Fruit fly (Drosophila melanogaster): ENCODE measurements around the gene CG33322.

Gene CG33322

DNA sequence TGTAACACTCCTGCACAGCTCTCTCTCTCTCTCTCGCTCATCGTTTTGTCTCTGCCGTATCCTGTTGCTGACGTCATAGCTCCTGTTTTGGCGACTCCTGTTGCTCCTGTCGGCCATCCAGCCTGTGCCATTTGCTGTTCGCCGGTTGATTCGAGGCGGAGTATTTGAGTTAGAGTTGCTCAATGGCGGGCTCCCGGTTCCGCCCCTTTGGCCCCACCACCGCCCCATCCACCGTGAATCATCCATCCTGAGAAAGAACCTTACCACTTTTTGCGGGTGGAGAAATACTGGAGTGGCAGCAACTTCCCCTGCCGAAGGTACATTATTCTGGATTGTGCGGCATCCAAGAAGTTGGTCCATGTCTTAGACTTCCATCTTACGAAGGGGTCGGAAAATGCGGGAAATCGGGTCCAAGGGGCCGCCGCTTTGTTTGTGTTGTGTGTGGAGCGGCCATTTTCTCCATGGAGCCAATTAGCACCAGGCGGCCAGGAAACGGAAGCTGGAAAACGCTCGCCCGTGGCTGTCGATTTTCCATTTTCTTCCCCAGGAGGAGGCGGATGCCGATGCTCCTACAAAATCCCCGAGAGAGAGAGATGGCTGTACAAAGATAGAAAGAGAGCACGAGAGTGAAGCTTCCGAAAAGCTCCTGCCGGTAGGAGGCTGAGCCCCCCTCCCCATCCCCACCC, 7.4 kb downstream of the CG33322 start (continued):
- TF ChIP-seq bbx (GFP tag; IDR thresholded peaks at IDR 0.05; ENCODE audit: partially characterized antibody) (0 out of 2 replicates have a peak, but pooled peaks have one; percentile 8), pfk (GFP tag; optimal IDR thresholded peaks at IDR 0.05) (no peak), sens (GFP tag) (no peak), tgo (GFP tag; IDR thresholded peaks at IDR 0.05) (0 out of 3 replicates have a peak, but pooled peaks have one; percentile 3), CG9437 (GFP tag; optimal IDR thresholded peaks at IDR 0.05) (no peak), CG17359 (tag; optimal IDR thresholded peaks at IDR 0.05) (no peak), gro (GFP tag; optimal IDR thresholded peaks at IDR 0.05) (no peak), CG16813 (GFP tag; IDR thresholded peaks at IDR 0.05; ENCODE audit: partially characterized antibody) (no peak), chn (GFP tag; optimal IDR thresholded peaks at IDR 0.05) (no peak), CG18262 (tag; optimal IDR thresholded peaks at IDR 0.05) (no peak), CG9876 (GFP tag; optimal IDR thresholded peaks at IDR 0.05) (no peak), Nf-YB (GFP tag; optimal IDR thresholded peaks at IDR 0.05) (no peak), lmd (GFP tag; IDR thresholded peaks at IDR 0.05) (no peak), fd64A (GFP tag; optimal IDR thresholded peaks at IDR 0.05) (no peak), CG30431 (GFP tag; optimal IDR thresholded peaks at IDR 0.05) (no peak), Stat92E (GFP tag; optimal IDR thresholded peaks at IDR 0.05) (no peak), HLH3B (GFP tag; IDR thresholded peaks at IDR 0.05) (no peak), sr (GFP tag; IDR thresholded peaks at IDR 0.05) (no peak), CG1647 (GFP tag; optimal IDR thresholded peaks at IDR 0.05) (no peak), CG6654 (GFP tag; optimal IDR thresholded peaks at IDR 0.05) (no peak), YL-1 (GFP tag; optimal IDR thresholded peaks at IDR 0.05) (no peak), BtbVII (GFP tag; optimal IDR thresholded peaks at IDR 0.05) (no peak), CG8388 (GFP tag; optimal IDR thresholded peaks at IDR 0.05) (no peak), CG34422 (GFP tag; IDR thresholded peaks at IDR 0.05) (0 out of 3 replicates have a peak, but pooled peaks have one; percentile 22), pros (GFP tag; optimal IDR thresholded peaks at IDR 0.05) (peak; percentile 76), crol (GFP tag; IDR thresholded peaks at IDR 0.05) (peak; percentile 14; the same call in 1 of the 2 replicates), Ets65A (GFP tag) (peak; percentile 37), Six4 (GFP tag; optimal IDR thresholded peaks at IDR 0.05) (no peak), CG13894 (tag; optimal IDR thresholded peaks at IDR 0.05) (peak; percentile 94), emc (GFP tag; optimal IDR thresholded peaks at IDR 0.05) (no peak), CG10321 (GFP tag; IDR thresholded peaks at IDR 0.05) (0 out of 2 replicates have a peak, but pooled peaks have one; percentile 6), Tbp (GFP tag; optimal IDR thresholded peaks at IDR 0.05) (no peak), ATbp (GFP tag; optimal IDR thresholded peaks at IDR 0.05) (no peak), CG13775 (GFP tag; optimal IDR thresholded peaks at IDR 0.05) (no peak), Drgx (GFP tag; IDR thresholded peaks at IDR 0.05) (no peak), CG14710 (tag; optimal IDR thresholded peaks at IDR 0.05) (no peak), CG34224 (GFP tag; IDR thresholded peaks at IDR 0.05; ENCODE audit: partially characterized antibody) (no peak), CG10209 (GFP tag; optimal IDR thresholded peaks at IDR 0.05) (no peak), CG6765 (GFP tag; optimal IDR thresholded peaks at IDR 0.05) (no peak), B-H1 (GFP tag; IDR thresholded peaks at IDR 0.05) (peak; percentile 2; the same call in 1 of the 3 replicates), bowl (GFP tag; IDR thresholded peaks at IDR 0.05) (no peak), sna (GFP tag; IDR thresholded peaks at IDR 0.05; ENCODE audit: partially characterized antibody) (no peak), CG17612 (GFP tag; IDR thresholded peaks at IDR 0.05) (no peak), trh (GFP tag; optimal IDR thresholded peaks at IDR 0.05) (no peak), gsb (GFP tag; IDR thresholded peaks at IDR 0.05) (no peak), sima (GFP tag; optimal IDR thresholded peaks at IDR 0.05) (no peak), slbo (GFP tag; IDR thresholded peaks at IDR 0.05) (no peak), fd102C (GFP tag; optimal IDR thresholded peaks at IDR 0.05) (no peak), CG1603 (tag; optimal IDR thresholded peaks at IDR 0.05) (no peak), Eip74EF (GFP tag; optimal IDR thresholded peaks at IDR 0.05) (no peak)

All from whole organism, embryonic.